Fruit fly (Drosophila melanogaster): Measurements from ENCODE around the gene CG11836.

The CG11836 gene

DNA sequence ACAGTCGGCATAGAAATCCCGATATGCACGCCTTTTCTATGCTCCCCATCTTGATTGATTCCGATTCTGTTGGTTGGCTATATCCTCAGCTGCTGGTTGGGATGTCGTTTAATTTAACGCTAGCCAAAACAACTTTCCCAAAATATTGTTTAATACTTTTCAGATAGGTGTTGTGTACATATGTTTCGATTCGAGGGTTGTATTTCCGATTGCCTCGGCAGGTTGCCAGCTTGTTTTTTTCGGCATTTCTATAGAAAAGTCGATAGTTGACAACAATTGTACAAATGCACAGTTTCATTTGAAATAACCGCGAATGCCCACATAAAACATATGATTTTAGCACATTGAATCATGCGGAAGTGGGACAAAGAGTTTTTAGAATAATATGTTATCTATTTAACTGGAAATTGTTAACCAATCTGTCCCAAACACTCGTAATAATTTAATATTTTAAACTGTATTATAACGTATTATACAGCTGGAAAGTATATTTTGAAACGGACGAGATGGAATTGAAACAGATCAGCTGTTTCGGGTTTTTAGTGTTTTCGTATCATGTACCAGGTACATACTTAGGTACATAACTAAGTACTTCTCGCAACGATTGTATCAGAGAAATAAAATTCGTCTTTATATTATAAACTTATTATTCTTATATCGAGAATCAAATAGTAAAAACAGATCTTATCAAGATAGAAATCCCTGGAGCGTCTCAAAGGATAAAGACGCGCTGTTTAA, 16.3 kb upstream of the CG11836 start, which contains the start of gene CG31109 (continued):
- TF ChIP-seq fkh (GFP tag; optimal IDR thresholded peaks at IDR 0.05): peak; percentile 85
- TF ChIP-seq Sox15 (GFP tag; optimal IDR thresholded peaks at IDR 0.05): no peak
- no peak for TF ChIP-seq acj6 (GFP tag; optimal IDR thresholded peaks at IDR 0.05)
- no peak for TF ChIP-seq CG7368 (GFP tag; optimal IDR thresholded peaks at IDR 0.05)
- TF ChIP-seq eg (GFP tag; IDR thresholded peaks at IDR 0.05): no peak
- no peak for TF ChIP-seq dac (GFP tag; optimal IDR thresholded peaks at IDR 0.05)
- TF ChIP-seq Ets21C (GFP tag; optimal IDR thresholded peaks at IDR 0.05): no peak
- TF ChIP-seq Met (GFP tag; optimal IDR thresholded peaks at IDR 0.05): no peak
- no peak for TF ChIP-seq svp (GFP tag)
- TF ChIP-seq CG8319 (GFP tag; optimal IDR thresholded peaks at IDR 0.05): no peak
- no peak for TF ChIP-seq Hr39 (GFP tag; optimal IDR thresholded peaks at IDR 0.05)
- TF ChIP-seq CG8119 (GFP tag; IDR thresholded peaks at IDR 0.05): no peak
- TF ChIP-seq cyc (GFP tag; optimal IDR thresholded peaks at IDR 0.05): no peak
- TF ChIP-seq ss (GFP tag; optimal IDR thresholded peaks at IDR 0.05): no peak
- TF ChIP-seq CG11294 (GFP tag; IDR thresholded peaks at IDR 0.05): no peak
- no peak for TF ChIP-seq Ets96B (tag; optimal IDR thresholded peaks at IDR 0.05)
- no peak for TF ChIP-seq dsx (GFP tag; optimal IDR thresholded peaks at IDR 0.05; ENCODE audit: poor library complexity, severe bottlenecking)
- TF ChIP-seq CG1621 (tag; optimal IDR thresholded peaks at IDR 0.05): no peak
- TF ChIP-seq fd59A (GFP tag; optimal IDR thresholded peaks at IDR 0.05): no peak
- no peak for TF ChIP-seq Hr38 (GFP tag; optimal IDR thresholded peaks at IDR 0.05)
- TF ChIP-seq CG6854 (GFP tag; optimal IDR thresholded peaks at IDR 0.05): no peak
- TF ChIP-seq Hr4 (GFP tag; optimal IDR thresholded peaks at IDR 0.05): peak; percentile 8
- TF ChIP-seq CG3919 (GFP tag; optimal IDR thresholded peaks at IDR 0.05): no peak
- TF ChIP-seq CG11762 (GFP tag; optimal IDR thresholded peaks at IDR 0.05; ENCODE audit: insufficient read depth): no peak

DNA sequence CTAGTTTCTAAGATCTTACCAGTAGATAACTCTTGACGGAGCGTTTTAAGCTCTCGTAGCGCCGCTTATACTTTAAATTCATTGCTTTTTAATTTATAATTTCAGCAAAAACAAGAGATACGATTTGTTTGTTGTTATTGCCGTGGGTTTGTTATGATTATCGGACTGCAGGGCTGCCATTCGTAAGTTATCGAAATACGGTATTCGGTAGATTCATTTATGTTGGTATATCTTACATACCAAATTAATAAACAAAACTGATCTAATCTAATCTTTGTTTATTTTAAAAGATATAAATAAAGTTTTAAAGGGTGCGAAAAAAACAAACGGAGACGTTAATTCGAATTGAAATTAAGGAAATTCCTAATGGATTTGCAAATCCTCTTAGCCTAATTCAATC, 14.9 kb upstream of the CG11836 start, which contains the start of the genes CG31111 and stac:
Gene CG31111, minus strand, starts transcription at position 162 of the 400 bp plus-strand sequence.
Gene stac, plus strand, starts transcription at position 271 of the 400 bp plus-strand sequence.
- peak; percentile 18 for TF ChIP-seq Eip93F (GFP tag; optimal IDR thresholded peaks at IDR 0.05)
- peak; percentile 82 for TF ChIP-seq fkh (GFP tag; optimal IDR thresholded peaks at IDR 0.05)
- TF ChIP-seq lz (GFP tag; optimal IDR thresholded peaks at IDR 0.05): no peak

DNA sequence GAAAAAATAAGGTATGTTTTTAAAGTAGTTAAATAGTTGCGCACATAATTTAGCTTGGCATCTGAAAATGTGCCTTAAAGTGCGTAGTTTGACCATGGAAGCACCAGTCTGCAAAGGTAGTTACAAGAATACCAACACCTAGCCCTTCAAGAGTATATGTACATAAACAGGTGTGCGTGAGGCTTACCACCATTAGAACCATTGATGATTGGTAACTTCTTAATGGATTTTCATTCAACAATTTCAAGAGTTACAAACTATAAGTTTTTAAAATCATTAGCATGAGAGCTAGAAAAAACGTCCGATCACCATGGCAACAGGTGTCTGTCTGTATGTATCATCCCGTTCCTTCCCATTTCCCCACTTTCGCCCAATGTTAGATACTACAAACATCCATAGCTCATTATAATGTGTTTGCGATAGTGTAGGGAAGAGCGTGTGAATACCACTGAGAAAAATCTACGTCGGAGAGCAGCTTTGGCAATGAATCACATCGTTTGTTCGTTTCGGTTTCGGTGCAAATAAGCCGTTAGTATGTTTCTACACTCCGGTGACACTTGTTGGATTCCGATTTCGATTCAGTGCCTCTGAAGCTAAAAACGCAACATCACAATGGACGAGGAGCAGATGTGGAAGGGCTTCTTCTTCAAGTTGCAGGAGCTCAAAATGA, 14.3 kb upstream of the CG11836 start:
- no peak for TF ChIP-seq esn (GFP tag; optimal IDR thresholded peaks at IDR 0.05)
- no peak for TF ChIP-seq CG15336 (GFP tag; IDR thresholded peaks at IDR 0.05)
- no peak for TF ChIP-seq cyc (GFP tag; optimal IDR thresholded peaks at IDR 0.05)
- no peak for TF ChIP-seq eg (GFP tag; IDR thresholded peaks at IDR 0.05)
- no peak for TF ChIP-seq dac (GFP tag; optimal IDR thresholded peaks at IDR 0.05)
- no peak for TF ChIP-seq OdsH (GFP tag; optimal IDR thresholded peaks at IDR 0.05)
- no peak for TF ChIP-seq Hr4 (GFP tag; optimal IDR thresholded peaks at IDR 0.05)
- no peak for TF ChIP-seq Ets21C (GFP tag; optimal IDR thresholded peaks at IDR 0.05)
- TF ChIP-seq lz (GFP tag; optimal IDR thresholded peaks at IDR 0.05): no peak
- no peak for TF ChIP-seq Gug (GFP tag; IDR thresholded peaks at IDR 0.05)
- no peak for TF ChIP-seq CG3919 (GFP tag; optimal IDR thresholded peaks at IDR 0.05)
- no peak for TF ChIP-seq Sox102F (GFP tag; optimal IDR thresholded peaks at IDR 0.05)
- TF ChIP-seq CG6276 (GFP tag; optimal IDR thresholded peaks at IDR 0.05): no peak
- no peak for TF ChIP-seq Eip75B (GFP tag; optimal IDR thresholded peaks at IDR 0.05)
- TF ChIP-seq fkh (GFP tag; optimal IDR thresholded peaks at IDR 0.05): no peak
- TF ChIP-seq fd85E (GFP tag; optimal IDR thresholded peaks at IDR 0.05): no peak
- no peak for TF ChIP-seq CG10669 (GFP tag; optimal IDR thresholded peaks at IDR 0.05)
